Fruit fly (Drosophila melanogaster) whole organism, wandering third instar larva: ENCODE measurements around the gene Plc21C.

Experiments
- Abd-B ChIP-seq: fragments of >200 bp; optimal IDR thresholded peaks from 2 replicates; lab custom pipeline; 2017; ENCODE audit warnings: missing biosample characterization, missing genetic modification characterization
- CG32264 ChIP-seq: fragments of 200-800 bp; sonication (Bioruptor generic); optimal IDR thresholded peaks from 2 replicates; lab custom pipeline; 2016; ENCODE audit warnings: missing biosample characterization, missing genetic modification characterization
- CG9705 ChIP-seq: fragments of 200-800 bp; sonication (Bioruptor generic); optimal IDR thresholded peaks from 2 replicates; lab custom pipeline; 2018; ENCODE audit warnings: missing biosample characterization, mild to moderate bottlenecking, missing genetic modification characterization
- CrebA ChIP-seq: fragments of 200-800 bp; sonication (Bioruptor generic); optimal IDR thresholded peaks from 2 replicates; lab custom pipeline; 2016; ENCODE audit warnings: missing biosample characterization, mild to moderate bottlenecking, missing genetic modification characterization, borderline replicate concordance
- Dfd ChIP-seq: fragments of >200 bp; optimal IDR thresholded peaks from 2 replicates; lab custom pipeline; 2017; ENCODE audit warnings: missing biosample characterization, missing genetic modification characterization
- Dif ChIP-seq: fragments of 200-275, 200-300 bp; sonication (Bioruptor generic); optimal IDR thresholded peaks from 2 replicates; lab custom pipeline; 2018; ENCODE audit warnings: missing biosample characterization, missing genetic modification characterization; ENCODE audit not compliant: partially characterized antibody
- GATAd ChIP-seq: sonication (Bioruptor generic); optimal IDR thresholded peaks from 2 replicates; lab custom pipeline; 2016; ENCODE audit warnings: missing biosample characterization, missing genetic modification characterization
- HLH106 ChIP-seq: fragments of 200-800 bp; optimal IDR thresholded peaks from 3 replicates; lab custom pipeline; 2019; ENCODE audit warnings: missing biosample characterization, mild to moderate bottlenecking, missing genetic modification characterization, moderate library complexity
- Hnf4 ChIP-seq: fragments of 200-800 bp; sonication (Bioruptor generic); optimal IDR thresholded peaks from 2 replicates; lab custom pipeline; 2016; ENCODE audit warnings: missing biosample characterization, mild to moderate bottlenecking, missing genetic modification characterization
- Hr78 ChIP-seq: fragments of >200 bp; optimal IDR thresholded peaks from 2 replicates; lab custom pipeline; 2017; ENCODE audit warnings: missing biosample characterization, missing genetic modification characterization
- Hr83 ChIP-seq: fragments of 200-300 bp; sonication (Bioruptor generic); optimal IDR thresholded peaks from 2 replicates; lab custom pipeline; 2016; ENCODE audit warnings: missing biosample characterization, mild to moderate bottlenecking, missing genetic modification characterization, moderate library complexity; ENCODE audit not compliant: poor library complexity, severe bottlenecking
- Jra ChIP-seq: sonication (Bioruptor generic); optimal IDR thresholded peaks from 2 replicates; lab custom pipeline; 2016; ENCODE audit warnings: missing biosample characterization, missing genetic modification characterization
- Mio ChIP-seq: sonication (Bioruptor generic); optimal IDR thresholded peaks from 2 replicates; lab custom pipeline; 2016; ENCODE audit warnings: missing biosample characterization, missing genetic modification characterization
- Myc ChIP-seq: fragments of >200 bp; optimal IDR thresholded peaks from 2 replicates; lab custom pipeline; 2017
- N ChIP-seq: fragments of >200 bp; optimal IDR thresholded peaks from 2 replicates; lab custom pipeline; 2018; ENCODE audit warnings: missing biosample characterization, missing external identifiers, missing genetic modification characterization
- OdsH ChIP-seq: fragments of 200-800 bp; sonication (Bioruptor generic); optimal IDR thresholded peaks from 2 replicates; lab custom pipeline; 2016; ENCODE audit warnings: missing biosample characterization, mild to moderate bottlenecking, missing genetic modification characterization
- Rel ChIP-seq, 2 experiments: fragments of 200-800 bp; sonication (Bioruptor generic) in 1 of 2; optimal IDR thresholded peaks; 2 replicates in 1 of 2; 3 replicates in 1 of 2; lab custom pipeline; 2016 to 2019; ENCODE audit warnings: mild to moderate bottlenecking in 2 of 2, missing biosample characterization in 2 of 2, missing genetic modification characterization in 2 of 2, moderate library complexity in 1 of 2
- Sp1 ChIP-seq: fragments of 200-800 bp; sonication (Bioruptor generic); optimal IDR thresholded peaks from 3 replicates; lab custom pipeline; 2019; ENCODE audit warnings: missing biosample characterization, mild to moderate bottlenecking, missing genetic modification characterization, moderate library complexity
- Vsx2 ChIP-seq: fragments of 200-300, 225-300 bp; sonication (Bioruptor generic); optimal IDR thresholded peaks from 2 replicates; lab custom pipeline; 2018; ENCODE audit warnings: missing biosample characterization, missing genetic modification characterization; ENCODE audit not compliant: partially characterized antibody
- br ChIP-seq: fragments of 200-800 bp; sonication (Bioruptor generic); optimal IDR thresholded peaks from 2 replicates; lab custom pipeline; 2016; ENCODE audit warnings: missing biosample characterization, missing genetic modification characterization
- brk ChIP-seq: fragments of 200-800 bp; sonication (Bioruptor generic); optimal IDR thresholded peaks from 2 replicates; lab custom pipeline; 2016; ENCODE audit warnings: missing biosample characterization, mild to moderate bottlenecking, missing genetic modification characterization
- dl ChIP-seq, 2 experiments: fragments of 175-275, 200-275 bp in 1 of 2; fragments of 200-275 bp in 1 of 2; sonication (Bioruptor generic); optimal IDR thresholded peaks; lab custom pipeline; 2018; ENCODE audit warnings: mild to moderate bottlenecking in 2 of 2, missing biosample characterization in 2 of 2, missing genetic modification characterization in 2 of 2, moderate library complexity in 2 of 2; ENCODE audit not compliant: partially characterized antibody in 2 of 2, insufficient read depth in 1 of 2
- dmrt93B ChIP-seq: fragments of 200-800 bp; sonication (Bioruptor generic); optimal IDR thresholded peaks from 2 replicates; lab custom pipeline; 2018; ENCODE audit warnings: missing biosample characterization, mild to moderate bottlenecking, missing genetic modification characterization
- dsf ChIP-seq: sonication (Bioruptor generic); optimal IDR thresholded peaks from 2 replicates; lab custom pipeline; 2016; ENCODE audit warnings: missing biosample characterization, missing genetic modification characterization, borderline replicate concordance
- ey ChIP-seq: fragments of 200-800 bp; sonication (Bioruptor generic); optimal IDR thresholded peaks from 2 replicates; lab custom pipeline; 2016; ENCODE audit warnings: missing biosample characterization, missing genetic modification characterization
- foxo ChIP-seq, 2 experiments: fragments of 200-800 bp; sonication (Bioruptor generic); optimal IDR thresholded peaks; 2 replicates in 1 of 2; 3 replicates in 1 of 2; lab custom pipeline; 2016 to 2017; ENCODE audit warnings: missing biosample characterization in 2 of 2, missing genetic modification characterization in 2 of 2
- fru ChIP-seq: fragments of 200-800 bp; sonication (Bioruptor generic); optimal IDR thresholded peaks from 3 replicates; lab custom pipeline; 2016; ENCODE audit warnings: missing biosample characterization, mild to moderate bottlenecking, missing genetic modification characterization
- h ChIP-seq: fragments of 200-800 bp; sonication (Bioruptor generic); optimal IDR thresholded peaks from 3 replicates; lab custom pipeline; 2016; ENCODE audit warnings: missing biosample characterization, mild to moderate bottlenecking, missing genetic modification characterization
- jim ChIP-seq: fragments of 175-275, 200-325 bp; sonication (Bioruptor generic); optimal IDR thresholded peaks from 2 replicates; lab custom pipeline; 2016; ENCODE audit warnings: missing biosample characterization, mild to moderate bottlenecking, missing genetic modification characterization
- lola ChIP-seq: fragments of >200 bp; optimal IDR thresholded peaks from 2 replicates; lab custom pipeline; 2017; ENCODE audit warnings: missing biosample characterization, missing genetic modification characterization
- pan ChIP-seq: fragments of >200 bp; optimal IDR thresholded peaks from 2 replicates; lab custom pipeline; 2017
- psq ChIP-seq: fragments of 200-800 bp; sonication (Bioruptor generic); optimal IDR thresholded peaks from 3 replicates; lab custom pipeline; 2017; ENCODE audit warnings: missing biosample characterization, mild to moderate bottlenecking, missing genetic modification characterization, moderate library complexity
- rgr ChIP-seq: fragments of 200-800 bp; sonication (Bioruptor generic); optimal IDR thresholded peaks from 3 replicates; lab custom pipeline; 2016; ENCODE audit warnings: missing biosample characterization, mild to moderate bottlenecking, missing genetic modification characterization
- sage ChIP-seq: fragments of 200-800 bp; sonication (Bioruptor generic); optimal IDR thresholded peaks from 2 replicates; lab custom pipeline; 2016; ENCODE audit warnings: missing biosample characterization, mild to moderate bottlenecking, missing genetic modification characterization
- sv ChIP-seq: fragments of 200-800 bp; sonication (Bioruptor generic); optimal IDR thresholded peaks from 3 replicates; lab custom pipeline; 2016; ENCODE audit warnings: missing biosample characterization, missing genetic modification characterization
- tai ChIP-seq: sonication (Bioruptor generic); optimal IDR thresholded peaks from 2 replicates; lab custom pipeline; 2016; ENCODE audit warnings: missing biosample characterization, missing genetic modification characterization
- usp ChIP-seq: fragments of >200 bp; optimal IDR thresholded peaks from 2 replicates; lab custom pipeline; 2017; ENCODE audit warnings: missing biosample characterization, missing genetic modification characterization
- woc ChIP-seq: sonication (Bioruptor generic); optimal IDR thresholded peaks from 2 replicates; lab custom pipeline; 2016; ENCODE audit warnings: missing biosample characterization, mild to moderate bottlenecking, missing genetic modification characterization

Plc21C gene

dm6 chr2L:305646-306045 is at the start of gene Plc21C:
Gene Plc21C, plus strand, starts transcription at chr2L:305935.
- no peak for TF ChIP-seq Hr78 (GFP tag; lab: Kevin White, UChicago)
- TF ChIP-seq Myc (lab: Kevin White, UChicago) = no peak
- no peak for TF ChIP-seq pan
- TF ChIP-seq Hr83 = no peak
- no peak for TF ChIP-seq CG32264 (GFP tag; lab: Kevin White, UChicago)
- TF ChIP-seq woc (GFP tag; lab: Kevin White, UChicago) = peak; percentile 16
- no peak for TF ChIP-seq usp (GFP tag; lab: Kevin White, UChicago)
- no peak for TF ChIP-seq sage (GFP tag; lab: Kevin White, UChicago)
- no peak for TF ChIP-seq Mio (GFP tag; lab: Kevin White, UChicago)
- TF ChIP-seq Rel (GFP tag; optimal IDR thresholded peaks at IDR 0.05; lab: Kevin White, UChicago) = no peak
- TF ChIP-seq Rel (tag; optimal IDR thresholded peaks at IDR 0.05; lab: Kevin White, UChicago) = peak; percentile 54
- peak; percentile 52 for TF ChIP-seq fru
- TF ChIP-seq Dif (GFP tag; lab: Kevin White, UChicago) = peak; percentile 36
- peak; percentile 18 for TF ChIP-seq CG9705 (GFP tag; lab: Kevin White, UChicago)
- TF ChIP-seq CrebA (GFP tag; lab: Kevin White, UChicago) = no peak
- TF ChIP-seq dsf (GFP tag; lab: Kevin White, UChicago) = no peak
- peak in 1 of 2 experiments; percentile 4 for TF ChIP-seq dl (GFP tag; optimal IDR thresholded peaks at IDR 0.05; lab: Kevin White, UChicago; ENCODE audit: insufficient read depth in 1 of 2, partially characterized antibody in 2 of 2)
- TF ChIP-seq jim (GFP tag; lab: Kevin White, UChicago) = no peak
- TF ChIP-seq sv (GFP tag; lab: Kevin White, UChicago) = peak; percentile 41
- TF ChIP-seq h (GFP tag; lab: Kevin White, UChicago) = peak; percentile 62
- TF ChIP-seq ey (GFP tag; lab: Kevin White, UChicago) = peak; percentile 50
- no peak for TF ChIP-seq brk (GFP tag; lab: Kevin White, UChicago)
- TF ChIP-seq dmrt93B = no peak
- TF ChIP-seq Jra (GFP tag; lab: Kevin White, UChicago) = no peak
- TF ChIP-seq br (GFP tag; lab: Kevin White, UChicago) = peak; percentile 42
- TF ChIP-seq OdsH (GFP tag; lab: Kevin White, UChicago) = no peak
- peak; percentile 51 for TF ChIP-seq Hnf4
- TF ChIP-seq psq (GFP tag; lab: Kevin White, UChicago) = peak; percentile 24
- TF ChIP-seq Sp1 (GFP tag; lab: Kevin White, UChicago) = peak; percentile 26
- TF ChIP-seq tai = peak; percentile 42
- TF ChIP-seq HLH106 (tag; lab: Kevin White, UChicago) = peak; percentile 60
- TF ChIP-seq rgr (GFP tag; lab: Kevin White, UChicago) = peak; percentile 14
- no peak for TF ChIP-seq lola (GFP tag; lab: Kevin White, UChicago)
- TF ChIP-seq foxo (GFP tag; optimal IDR thresholded peaks at IDR 0.05; lab: Kevin White, UChicago) = peak in 1 of 2 experiments; percentile 51
- no peak for TF ChIP-seq Dfd (GFP tag; lab: Kevin White, UChicago)
- no peak for TF ChIP-seq GATAd (GFP tag; lab: Kevin White, UChicago)
- TF ChIP-seq N (GFP tag; lab: Kevin White, UChicago) = no peak
- TF ChIP-seq Abd-B (GFP tag; lab: Kevin White, UChicago) = no peak
- TF ChIP-seq Vsx2 = no peak

dm6 chr2L:267441-268089 is 38.2 kb upstream of the Plc21C start, which contains the start of gene CG17075:
Gene CG17075, minus strand, starts transcription at chr2L:267505.
- TF ChIP-seq sv (GFP tag; lab: Kevin White, UChicago) (peak; percentile 93), Hr78 (GFP tag; lab: Kevin White, UChicago) (no peak), pan (no peak), psq (GFP tag; lab: Kevin White, UChicago) (peak; percentile 80), CrebA (GFP tag; lab: Kevin White, UChicago) (no peak), HLH106 (tag; lab: Kevin White, UChicago) (peak; percentile 76), sage (GFP tag; lab: Kevin White, UChicago) (no peak), N (GFP tag; lab: Kevin White, UChicago) (no peak), foxo (GFP tag; optimal IDR thresholded peaks at IDR 0.05; lab: Kevin White, UChicago) (peak in 1 of 2 experiments; percentile 92), Hnf4 (no peak), jim (GFP tag; lab: Kevin White, UChicago) (no peak), CG32264 (GFP tag; lab: Kevin White, UChicago) (no peak), h (GFP tag; lab: Kevin White, UChicago) (peak; percentile 89), Dfd (GFP tag; lab: Kevin White, UChicago) (no peak), dsf (GFP tag; lab: Kevin White, UChicago) (no peak), lola (GFP tag; lab: Kevin White, UChicago) (no peak), brk (GFP tag; lab: Kevin White, UChicago) (no peak), GATAd (GFP tag; lab: Kevin White, UChicago) (no peak), Hr83 (no peak), Vsx2 (no peak), br (GFP tag; lab: Kevin White, UChicago) (no peak), woc (GFP tag; lab: Kevin White, UChicago) (peak; percentile 38), Abd-B (GFP tag; lab: Kevin White, UChicago) (no peak), Dif (GFP tag; lab: Kevin White, UChicago) (no peak), Jra (GFP tag; lab: Kevin White, UChicago) (no peak), usp (GFP tag; lab: Kevin White, UChicago) (no peak), dmrt93B (no peak), Sp1 (GFP tag; lab: Kevin White, UChicago) (peak; percentile 81), ey (GFP tag; lab: Kevin White, UChicago) (peak; percentile 61), Mio (GFP tag; lab: Kevin White, UChicago) (no peak), OdsH (GFP tag; lab: Kevin White, UChicago) (peak; percentile 85), dl (GFP tag; optimal IDR thresholded peaks at IDR 0.05; lab: Kevin White, UChicago; ENCODE audit: insufficient read depth in 1 of 2, partially characterized antibody in 2 of 2) (no peak), rgr (GFP tag; lab: Kevin White, UChicago) (peak; percentile 85), CG9705 (GFP tag; lab: Kevin White, UChicago) (peak; percentile 18), Rel (GFP tag; optimal IDR thresholded peaks at IDR 0.05; lab: Kevin White, UChicago) (no peak), Rel (tag; optimal IDR thresholded peaks at IDR 0.05; lab: Kevin White, UChicago) (no peak), Myc (lab: Kevin White, UChicago) (no peak), tai (no peak), fru (peak; percentile 86)
- TF ChIP-seq, all 38 proteins: peak for 12
